Fruit fly (Drosophila melanogaster) whole organism, embryonic: Measurements from ENCODE around the gene CG43221.
A peak's percentile ranks its signal among the peaks of the same experiment; 100 is the strongest.

Experiments used
- Aef1 ChIP-seq: fragments of 200-800 bp; sonication (Bioruptor generic); IDR thresholded peaks from 3 replicates; pipeline ENCODE4 v1.3.6; 2022; ENCODE audit warnings: missing biosample characterization, missing genetic modification characterization
- B-H1 ChIP-seq: fragments of 200-800 bp; sonication (Bioruptor generic); IDR thresholded peaks from 3 replicates; pipeline ENCODE4 v1.3.6; 2022; ENCODE audit warnings: missing biosample characterization, missing genetic modification characterization
- Blimp-1 ChIP-seq: fragments of 200-800 bp; sonication (Bioruptor generic); optimal IDR thresholded peaks from 3 replicates; lab custom pipeline; 2018; ENCODE audit warnings: missing biosample characterization, missing genetic modification characterization, mild to moderate bottlenecking, moderate library complexity, missing genetic modification reagents
- CG10321 ChIP-seq: fragments of 200-800 bp; sonication (Bioruptor generic); IDR thresholded peaks from 2 replicates; pipeline ENCODE4 v1.3.6; 2022; ENCODE audit warnings: missing biosample characterization, missing genetic modification characterization
- CG10366 ChIP-seq: fragments of 200-800 bp; sonication (Bioruptor generic); IDR thresholded peaks from 2 replicates; pipeline ENCODE4 v1.3.6; 2022; ENCODE audit warnings: missing biosample characterization, missing genetic modification characterization
- CG11085 ChIP-seq: fragments of 200-800 bp; sonication (Bioruptor generic); IDR thresholded peaks from 2 replicates; pipeline ENCODE4 v1.3.6; 2022; ENCODE audit warnings: missing biosample characterization, missing genetic modification characterization
- CG12659 ChIP-seq: fragments of 200-800 bp; sonication (Bioruptor generic); optimal IDR thresholded peaks from 3 replicates; lab custom pipeline; 2017; ENCODE audit warnings: mild to moderate bottlenecking, missing biosample characterization, missing genetic modification reagents, missing genetic modification characterization
- CG14860 ChIP-seq: fragments of 200-800 bp; sonication (Bioruptor generic); IDR thresholded peaks from 3 replicates; pipeline ENCODE4 v1.3.6; 2022; ENCODE audit warnings: missing biosample characterization, missing genetic modification characterization; ENCODE audit not compliant: partially characterized antibody
- CG17385 ChIP-seq: fragments of 200-800 bp; sonication (Bioruptor generic); optimal IDR thresholded peaks from 3 replicates; lab custom pipeline; 2018; ENCODE audit warnings: missing biosample characterization, mild to moderate bottlenecking, missing genetic modification characterization
- CG1792 ChIP-seq: fragments of 200-800 bp; sonication (Bioruptor generic); optimal IDR thresholded peaks from 2 replicates; lab custom pipeline; 2016; ENCODE audit warnings: missing biosample characterization, missing genetic modification characterization
- CG2712 ChIP-seq: fragments of 200-800 bp; optimal IDR thresholded peaks from 3 replicates; lab custom pipeline; 2019; ENCODE audit warnings: missing biosample characterization, mild to moderate bottlenecking, missing genetic modification characterization, moderate library complexity
- CG30403 ChIP-seq: fragments of 200-800 bp; sonication (Bioruptor generic); optimal IDR thresholded peaks from 3 replicates; lab custom pipeline; 2016; ENCODE audit warnings: missing biosample characterization, missing genetic modification characterization
- CG31224 ChIP-seq: fragments of 200-800 bp; sonication (Bioruptor generic); IDR thresholded peaks from 2 replicates; pipeline ENCODE4 v1.3.6; 2022; ENCODE audit warnings: missing biosample characterization, missing genetic modification characterization
- CG31365 ChIP-seq: fragments of 200-800 bp; sonication (Bioruptor generic); optimal IDR thresholded peaks from 2 replicates; lab custom pipeline; 2018; ENCODE audit warnings: missing biosample characterization, mild to moderate bottlenecking, missing genetic modification characterization
- CG32532 ChIP-seq: fragments of 200-800 bp; sonication (Bioruptor generic); IDR thresholded peaks from 2 replicates; pipeline ENCODE4 v1.3.6; 2022; ENCODE audit warnings: missing biosample characterization, missing genetic modification characterization
- CG3407 ChIP-seq: fragments of 200-800 bp; sonication (Bioruptor generic); optimal IDR thresholded peaks from 2 replicates; lab custom pipeline; 2018; ENCODE audit warnings: missing biosample characterization, mild to moderate bottlenecking, missing genetic modification characterization
- CG4820 ChIP-seq: fragments of 200-800 bp; sonication (Bioruptor generic); optimal IDR thresholded peaks from 3 replicates; lab custom pipeline; 2016; ENCODE audit warnings: missing biosample characterization, missing genetic modification characterization
- CG7357 ChIP-seq: fragments of 200-800 bp; sonication (Bioruptor generic); IDR thresholded peaks from 3 replicates; pipeline ENCODE4 v1.3.6; 2022; ENCODE audit warnings: missing biosample characterization, missing genetic modification characterization
- CG8290 ChIP-seq, 3 experiments: fragments of 200-800 bp; sonication (Bioruptor generic); optimal IDR thresholded peaks; 2 replicates each; lab custom pipeline; 2016 to 2019; ENCODE audit warnings: missing biosample characterization in 3 of 3, missing genetic modification characterization in 3 of 3, mild to moderate bottlenecking in 2 of 3, moderate library complexity in 1 of 3
- CG9727 ChIP-seq: fragments of 200-800 bp; sonication (Bioruptor generic); optimal IDR thresholded peaks from 3 replicates; lab custom pipeline; 2017; ENCODE audit warnings: missing biosample characterization, mild to moderate bottlenecking, missing genetic modification characterization
- CG9932 ChIP-seq: fragments of 200-800 bp; sonication (Bioruptor generic); IDR thresholded peaks from 2 replicates; pipeline ENCODE4 v1.3.6; 2022; ENCODE audit warnings: missing biosample characterization, missing genetic modification characterization
- CHES-1-like ChIP-seq: fragments of 200-800 bp; sonication (Bioruptor generic); optimal IDR thresholded peaks from 2 replicates; lab custom pipeline; 2016; ENCODE audit warnings: missing biosample characterization, missing genetic modification characterization
- Dbx ChIP-seq: fragments of 200-800 bp; sonication (Bioruptor generic); IDR thresholded peaks from 3 replicates; pipeline ENCODE4 v1.3.6; 2022; ENCODE audit warnings: missing biosample characterization, missing genetic modification characterization
- ERR ChIP-seq: fragments of 200-800 bp; sonication (Bioruptor generic); optimal IDR thresholded peaks from 2 replicates; lab custom pipeline; 2016; ENCODE audit warnings: missing biosample characterization, missing genetic modification characterization
- Gsc ChIP-seq: fragments of 200-800 bp; sonication (Bioruptor generic); IDR thresholded peaks from 2 replicates; pipeline ENCODE4 v1.3.6; 2022; ENCODE audit warnings: missing biosample characterization, missing genetic modification characterization
- Hey ChIP-seq: fragments of 200-800 bp; sonication (Bioruptor generic); optimal IDR thresholded peaks from 3 replicates; lab custom pipeline; 2018; ENCODE audit warnings: missing biosample characterization, mild to moderate bottlenecking, missing genetic modification characterization
- Med ChIP-seq: fragments of 200-800 bp; sonication (Bioruptor generic); peaks from one replicate; lab custom pipeline; 2016; ENCODE audit warnings: missing biosample characterization, missing genetic modification characterization, mild to moderate bottlenecking, inconsistent platforms, moderate library complexity
- NFAT ChIP-seq: fragments of 200-800 bp; sonication (Bioruptor generic); IDR thresholded peaks from 2 replicates; pipeline ENCODE4 v1.3.6; 2022; ENCODE audit warnings: missing biosample characterization, missing genetic modification characterization
- Scr ChIP-seq: fragments of 200-800 bp; sonication (Bioruptor generic); IDR thresholded peaks from 2 replicates; pipeline ENCODE4 v1.3.6; 2022; ENCODE audit warnings: missing biosample characterization, missing genetic modification characterization; ENCODE audit not compliant: partially characterized antibody
- ab ChIP-seq: fragments of 200-800 bp; sonication (Bioruptor generic); optimal IDR thresholded peaks from 2 replicates; lab custom pipeline; 2016; ENCODE audit warnings: missing biosample characterization, missing genetic modification characterization
- bigmax ChIP-seq: fragments of 200-800 bp; sonication (Bioruptor generic); optimal IDR thresholded peaks from 2 replicates; lab custom pipeline; 2018; ENCODE audit warnings: missing biosample characterization, mild to moderate bottlenecking, missing genetic modification characterization
- bsh ChIP-seq, 2 experiments: fragments of 200-800 bp; sonication (Bioruptor generic); optimal IDR thresholded peaks; 2 replicates each; lab custom pipeline; 2017 to 2018; ENCODE audit warnings: mild to moderate bottlenecking in 2 of 2, missing biosample characterization in 2 of 2, missing genetic modification characterization in 2 of 2, moderate library complexity in 1 of 2
- cas ChIP-seq: fragments of 200-800 bp; sonication (Bioruptor generic); IDR thresholded peaks from 2 replicates; pipeline ENCODE4 v1.3.6; 2022; ENCODE audit warnings: missing biosample characterization, missing genetic modification characterization
- disco-r ChIP-seq: fragments of 200-800 bp; sonication (Bioruptor generic); optimal IDR thresholded peaks from 2 replicates; lab custom pipeline; 2016; ENCODE audit warnings: missing biosample characterization, missing genetic modification characterization
- esg ChIP-seq: fragments of 200-800 bp; sonication (Bioruptor generic); conservative IDR thresholded peaks from 2 replicates; pipeline ENCODE4 v1.3.6; 2022; ENCODE audit warnings: missing biosample characterization, missing genetic modification characterization
- ewg ChIP-seq: fragments of 200-800 bp; sonication (Bioruptor generic); optimal IDR thresholded peaks from 3 replicates; lab custom pipeline; 2017; ENCODE audit warnings: mild to moderate bottlenecking, missing biosample characterization, missing genetic modification reagents, missing genetic modification characterization
- exex ChIP-seq: fragments of 200-800 bp; sonication (Bioruptor generic); optimal IDR thresholded peaks from 4 replicates; lab custom pipeline; 2018; ENCODE audit warnings: missing biosample characterization, mild to moderate bottlenecking, missing genetic modification characterization, moderate library complexity
- gce ChIP-seq: fragments of 200-800 bp; sonication (Bioruptor generic); IDR thresholded peaks from 3 replicates; pipeline ENCODE4 v1.3.6; 2022; ENCODE audit warnings: missing biosample characterization, missing genetic modification characterization
- gem ChIP-seq: fragments of 200-800 bp; sonication (Bioruptor generic); optimal IDR thresholded peaks from 2 replicates; lab custom pipeline; 2019; ENCODE audit warnings: missing biosample characterization, mild to moderate bottlenecking, missing genetic modification characterization, moderate library complexity
- gfzf ChIP-seq: fragments of 200-800 bp; sonication (Bioruptor generic); optimal IDR thresholded peaks from 2 replicates; lab custom pipeline; 2016; ENCODE audit warnings: missing biosample characterization, mild to moderate bottlenecking, missing genetic modification characterization, moderate library complexity
- knrl ChIP-seq: fragments of 200-800 bp; sonication (Bioruptor generic); IDR thresholded peaks from 3 replicates; pipeline ENCODE4 v1.3.6; 2022; ENCODE audit warnings: missing biosample characterization, missing genetic modification characterization; ENCODE audit not compliant: partially characterized antibody
- lbe ChIP-seq: fragments of 200-800 bp; sonication (Bioruptor generic); optimal IDR thresholded peaks from 2 replicates; lab custom pipeline; 2016; ENCODE audit warnings: missing biosample characterization, mild to moderate bottlenecking, missing genetic modification characterization
- mld ChIP-seq: fragments of 200-800 bp; sonication (Bioruptor generic); IDR thresholded peaks from 3 replicates; pipeline ENCODE4 v1.3.6; 2022; ENCODE audit warnings: missing biosample characterization, missing genetic modification characterization; ENCODE audit not compliant: partially characterized antibody
- nmo ChIP-seq: fragments of 200-800 bp; sonication (Bioruptor generic); optimal IDR thresholded peaks from 2 replicates; lab custom pipeline; 2018; ENCODE audit warnings: missing biosample characterization, mild to moderate bottlenecking, missing genetic modification characterization, moderate library complexity
- rib ChIP-seq: fragments of 200-800 bp; sonication (Bioruptor generic); IDR thresholded peaks from 2 replicates; pipeline ENCODE4 v1.3.6; 2022; ENCODE audit warnings: missing biosample characterization, missing genetic modification characterization
- schlank ChIP-seq: fragments of 200-800 bp; sonication (Bioruptor generic); optimal IDR thresholded peaks from 2 replicates; lab custom pipeline; 2018; ENCODE audit warnings: missing biosample characterization, mild to moderate bottlenecking, missing genetic modification characterization
- sd ChIP-seq: fragments of 200-800 bp; sonication (Bioruptor generic); optimal IDR thresholded peaks from 3 replicates; lab custom pipeline; 2018; ENCODE audit warnings: missing biosample characterization, mild to moderate bottlenecking, missing genetic modification characterization, moderate library complexity
- vnd ChIP-seq: fragments of 200-800 bp; sonication (Bioruptor generic); IDR thresholded peaks from 3 replicates; pipeline ENCODE4 v1.3.6; 2022; ENCODE audit warnings: missing biosample characterization, missing genetic modification characterization; ENCODE audit not compliant: partially characterized antibody

CG43221 gene

dm6 chr2L:17449608-17450504 lies 35.7 kb upstream of the CG43221 start, which contains the start of gene dl (continued):
- no peak for TF ChIP-seq CG9727
- TF ChIP-seq CG1792 (GFP tag; lab: Kevin White, UChicago): no peak
- TF ChIP-seq knrl: no peak; the same call in 2 of the 3 replicates
- no peak for TF ChIP-seq bigmax (GFP tag; lab: Kevin White, UChicago)
- peak; percentile 2 to 43 for TF ChIP-seq bsh (GFP tag; optimal IDR thresholded peaks at IDR 0.05; lab: Kevin White, UChicago)
- peak; percentile 18 for TF ChIP-seq gem (tag; lab: Kevin White, UChicago)
- TF ChIP-seq CG31365 (tag; lab: Kevin White, UChicago): no peak
- peak; percentile 95 for TF ChIP-seq exex
- peak; percentile 31; the same call in 1 of the 2 replicates for TF ChIP-seq CG11085 (GFP tag; lab: Robert Waterston, UW)
- TF ChIP-seq vnd: no peak
- TF ChIP-seq CG7357: no peak
- TF ChIP-seq CG12659 (GFP tag; lab: Kevin White, UChicago): peak; percentile 6
- TF ChIP-seq ab (GFP tag; lab: Kevin White, UChicago): no peak
- no peak for TF ChIP-seq CG3407
- no peak for TF ChIP-seq disco-r (GFP tag; lab: Kevin White, UChicago)
- TF ChIP-seq CG2712 (tag; lab: Kevin White, UChicago): no peak
- TF ChIP-seq schlank (tag; lab: Kevin White, UChicago): peak; percentile 12
- no peak for TF ChIP-seq CG8290 (GFP tag; optimal IDR thresholded peaks at IDR 0.05; lab: Kevin White, UChicago)
- peak in 1 of 2 experiments; percentile 57 for TF ChIP-seq CG8290 (tag; optimal IDR thresholded peaks at IDR 0.05; lab: Kevin White, UChicago)
- peak; percentile 1 for TF ChIP-seq ERR
- TF ChIP-seq cas: no peak
- TF ChIP-seq sd (tag; lab: Kevin White, UChicago): peak; percentile 68
- TF ChIP-seq CG32532 (GFP tag; lab: Robert Waterston, UW): no peak; the same call in 1 of the 2 replicates
- peak; percentile 33; the same call in 1 of the 2 replicates for TF ChIP-seq CG9932
- peak; percentile 10 for TF ChIP-seq gfzf (GFP tag; lab: Kevin White, UChicago)
- peak; percentile 46; the same call in 1 of the 2 replicates for TF ChIP-seq NFAT (GFP tag; lab: Robert Waterston, UW)
- TF ChIP-seq gce (GFP tag; lab: Robert Waterston, UW): no peak
- no peak for TF ChIP-seq CG4820 (GFP tag; lab: Kevin White, UChicago)
- no peak for TF ChIP-seq B-H1 (GFP tag; lab: Robert Waterston, UW)
- TF ChIP-seq mld: no peak
- TF ChIP-seq Blimp-1: peak; percentile 58
- no peak for TF ChIP-seq CG14860 (GFP tag; lab: Robert Waterston, UW)
- TF ChIP-seq rib (GFP tag; lab: Robert Waterston, UW): peak; percentile 32; the same call in 1 of the 2 replicates
- TF ChIP-seq CG10366: no peak
- no peak for TF ChIP-seq esg (GFP tag; lab: Robert Waterston, UW)
- no peak for TF ChIP-seq CG17385 (GFP tag; lab: Kevin White, UChicago)
- TF ChIP-seq Scr (GFP tag; lab: Robert Waterston, UW): peak; percentile 35; the same call in 1 of the 2 replicates
- TF ChIP-seq Dbx (GFP tag; lab: Robert Waterston, UW): peak; percentile 11; the same call in 1 of the 3 replicates
- no peak for TF ChIP-seq CHES-1-like (GFP tag; lab: Kevin White, UChicago)
- TF ChIP-seq ewg (GFP tag; lab: Kevin White, UChicago): no peak
- no peak for TF ChIP-seq Aef1 (GFP tag; lab: Robert Waterston, UW)
- TF ChIP-seq nmo (GFP tag; lab: Kevin White, UChicago): no peak
- TF ChIP-seq lbe (GFP tag; lab: Kevin White, UChicago): peak; percentile 1
- TF ChIP-seq CG30403 (GFP tag; lab: Kevin White, UChicago): no peak
- no peak for TF ChIP-seq Hey (tag; lab: Kevin White, UChicago)
- no peak for TF ChIP-seq CG10321 (GFP tag; lab: Robert Waterston, UW)
- no peak for TF ChIP-seq CG31224 (GFP tag; lab: Robert Waterston, UW)
- no peak for TF ChIP-seq Gsc (GFP tag; lab: Robert Waterston, UW)
- TF ChIP-seq Med (GFP tag; lab: Kevin White, UChicago): peak; percentile 85
